Fruit fly (Drosophila melanogaster) whole organism, embryonic: Measurements from ENCODE around the gene CG6652.
A peak's percentile ranks its signal among the peaks of the same experiment; 100 is the strongest.

Experiments used
- CG11085 ChIP-seq: fragments of 200-800 bp; sonication (Bioruptor generic); IDR thresholded peaks from 2 replicates; pipeline ENCODE4 v1.3.6; 2022; ENCODE audit warnings: missing biosample characterization, missing genetic modification characterization
- CG11247 ChIP-seq: fragments of 200-800 bp; sonication (Bioruptor generic); IDR thresholded peaks from 2 replicates; pipeline ENCODE4 v1.3.6; 2022; ENCODE audit warnings: missing biosample characterization, missing genetic modification characterization
- CG12744 ChIP-seq: fragments of 200-800 bp; sonication (Bioruptor generic); optimal IDR thresholded peaks from 2 replicates; lab custom pipeline; 2016; ENCODE audit warnings: missing biosample characterization, missing genetic modification characterization
- CG13894 ChIP-seq: fragments of 200-800 bp; sonication (Bioruptor generic); optimal IDR thresholded peaks from 3 replicates; lab custom pipeline; 2018; ENCODE audit warnings: missing biosample characterization, mild to moderate bottlenecking, missing genetic modification characterization, moderate library complexity
- CG17361 ChIP-seq: fragments of 200-800 bp; sonication (Bioruptor generic); IDR thresholded peaks from 3 replicates; pipeline ENCODE4 v1.3.6; 2022; ENCODE audit warnings: missing biosample characterization, missing genetic modification characterization
- CG17568 ChIP-seq: fragments of 200-800 bp; sonication (Bioruptor generic); optimal IDR thresholded peaks from 2 replicates; lab custom pipeline; 2018; ENCODE audit warnings: missing biosample characterization, mild to moderate bottlenecking, missing genetic modification characterization, moderate library complexity
- CG18599 ChIP-seq: fragments of 200-800 bp; sonication (Bioruptor generic); optimal IDR thresholded peaks from 3 replicates; lab custom pipeline; 2017; ENCODE audit warnings: missing biosample characterization, missing genetic modification characterization, mild to moderate bottlenecking, moderate library complexity, missing genetic modification reagents
- CG2678 ChIP-seq: fragments of 200-800 bp; sonication (Bioruptor generic); optimal IDR thresholded peaks from 3 replicates; lab custom pipeline; 2019; ENCODE audit warnings: missing biosample characterization, mild to moderate bottlenecking, missing genetic modification characterization, moderate library complexity
- CG2875 ChIP-seq: fragments of 200-800 bp; sonication (Bioruptor generic); optimal IDR thresholded peaks from 2 replicates; lab custom pipeline; 2017; ENCODE audit warnings: missing biosample characterization, mild to moderate bottlenecking, missing genetic modification characterization, missing genetic modification reagents
- CG30431 ChIP-seq: fragments of 200-800 bp; sonication (Bioruptor generic); optimal IDR thresholded peaks from 2 replicates; lab custom pipeline; 2017; ENCODE audit warnings: missing biosample characterization, missing genetic modification characterization
- CG6683 ChIP-seq: fragments of 200-800 bp; sonication (Bioruptor generic); optimal IDR thresholded peaks from 2 replicates; lab custom pipeline; 2017; ENCODE audit warnings: missing biosample characterization, mild to moderate bottlenecking, missing genetic modification characterization, missing genetic modification reagents
- CG6765 ChIP-seq: fragments of 200-800 bp; sonication (Bioruptor generic); optimal IDR thresholded peaks from 3 replicates; lab custom pipeline; 2017; ENCODE audit warnings: missing biosample characterization, mild to moderate bottlenecking, missing genetic modification characterization
- CG8765 ChIP-seq: fragments of 200-800 bp; sonication (Bioruptor generic); IDR thresholded peaks from 2 replicates; pipeline ENCODE4 v1.3.6; 2022; ENCODE audit warnings: missing biosample characterization, missing genetic modification characterization
- Dbx ChIP-seq: fragments of 200-800 bp; sonication (Bioruptor generic); IDR thresholded peaks from 3 replicates; pipeline ENCODE4 v1.3.6; 2022; ENCODE audit warnings: missing biosample characterization, missing genetic modification characterization
- Ets97D ChIP-seq: fragments of 200-800 bp; sonication (Bioruptor generic); optimal IDR thresholded peaks from 3 replicates; lab custom pipeline; 2016; ENCODE audit warnings: missing biosample characterization, missing genetic modification characterization
- GATAe ChIP-seq: fragments of 200-800 bp; sonication (Bioruptor generic); conservative IDR thresholded peaks from 2 replicates; pipeline ENCODE4 v1.3.6; 2022; ENCODE audit warnings: missing biosample characterization, missing genetic modification characterization
- H15 ChIP-seq: fragments of 200-800 bp; sonication (Bioruptor generic); IDR thresholded peaks from 3 replicates; pipeline ENCODE4 v1.3.6; 2022; ENCODE audit warnings: missing biosample characterization, missing genetic modification characterization
- Hr51 ChIP-seq, 2 experiments: fragments of 200-800 bp; sonication (Bioruptor generic); optimal IDR thresholded peaks; 2 replicates in 1 of 2; 3 replicates in 1 of 2; lab custom pipeline; 2016 to 2018; ENCODE audit warnings: missing biosample characterization in 2 of 2, missing genetic modification characterization in 2 of 2, mild to moderate bottlenecking in 1 of 2, moderate library complexity in 1 of 2
- Max ChIP-seq: fragments of 200-800 bp; sonication (Bioruptor generic); optimal IDR thresholded peaks from 2 replicates; lab custom pipeline; 2016; ENCODE audit warnings: missing biosample characterization, mild to moderate bottlenecking, missing genetic modification characterization
- Nf-YB ChIP-seq: fragments of 200-800 bp; sonication (Bioruptor generic); optimal IDR thresholded peaks from 3 replicates; lab custom pipeline; 2019; ENCODE audit warnings: missing biosample characterization, mild to moderate bottlenecking, missing genetic modification characterization, moderate library complexity
- Oli ChIP-seq: fragments of 200-800 bp; sonication (Bioruptor generic); optimal IDR thresholded peaks from 2 replicates; lab custom pipeline; 2018; ENCODE audit warnings: missing biosample characterization, mild to moderate bottlenecking, missing genetic modification characterization, moderate library complexity
- Spps ChIP-seq: fragments of 200-800 bp; sonication (Bioruptor generic); optimal IDR thresholded peaks from 2 replicates; lab custom pipeline; 2018; ENCODE audit warnings: missing biosample characterization, mild to moderate bottlenecking, missing genetic modification characterization
- Sry-β ChIP-seq: fragments of 200-800 bp; sonication (Bioruptor generic); optimal IDR thresholded peaks from 2 replicates; lab custom pipeline; 2018; ENCODE audit warnings: missing biosample characterization, mild to moderate bottlenecking, missing genetic modification characterization, moderate library complexity
- Usf ChIP-seq: fragments of 200-800 bp; sonication (Bioruptor generic); optimal IDR thresholded peaks from 2 replicates; lab custom pipeline; 2017; ENCODE audit warnings: missing genotype, missing biosample characterization, missing genetic modification characterization
- bab2 ChIP-seq: fragments of 200-800 bp; sonication (Bioruptor generic); optimal IDR thresholded peaks from 2 replicates; lab custom pipeline; 2016; ENCODE audit warnings: missing biosample characterization, missing genetic modification characterization
- bbx ChIP-seq: fragments of 200-800 bp; sonication (Bioruptor generic); IDR thresholded peaks from 2 replicates; pipeline ENCODE4 v1.3.6; 2022; ENCODE audit warnings: missing biosample characterization, missing genetic modification characterization; ENCODE audit not compliant: partially characterized antibody
- br ChIP-seq: fragments of >200 bp; optimal IDR thresholded peaks from 2 replicates; lab custom pipeline; 2017
- bsh ChIP-seq, 2 experiments: fragments of 200-800 bp; sonication (Bioruptor generic); optimal IDR thresholded peaks; 2 replicates each; lab custom pipeline; 2017 to 2018; ENCODE audit warnings: mild to moderate bottlenecking in 2 of 2, missing biosample characterization in 2 of 2, missing genetic modification characterization in 2 of 2, moderate library complexity in 1 of 2
- chinmo ChIP-seq: fragments of 200-800 bp; sonication (Bioruptor generic); IDR thresholded peaks from 4 replicates; pipeline ENCODE4 v1.3.6; 2022; ENCODE audit warnings: missing biosample characterization, missing genetic modification characterization; ENCODE audit not compliant: partially characterized antibody
- ftz-f1 ChIP-seq: fragments of 200-800 bp; sonication (Bioruptor generic); optimal IDR thresholded peaks from 2 replicates; lab custom pipeline; 2016; ENCODE audit warnings: missing biosample characterization, missing genetic modification characterization
- fu2 ChIP-seq: fragments of 200-800 bp; sonication (Bioruptor generic); optimal IDR thresholded peaks from 2 replicates; lab custom pipeline; 2016; ENCODE audit warnings: missing biosample characterization, missing genetic modification characterization
- gcm ChIP-seq: fragments of 200-800 bp; sonication (Bioruptor generic); optimal IDR thresholded peaks from 2 replicates; lab custom pipeline; 2019; ENCODE audit warnings: missing biosample characterization, mild to moderate bottlenecking, missing genetic modification characterization, moderate library complexity
- gfzf ChIP-seq: fragments of 200-800 bp; sonication (Bioruptor generic); optimal IDR thresholded peaks from 2 replicates; lab custom pipeline; 2016; ENCODE audit warnings: missing biosample characterization, mild to moderate bottlenecking, missing genetic modification characterization, moderate library complexity
- grn ChIP-seq: fragments of 200-800 bp; sonication (Bioruptor generic); optimal IDR thresholded peaks from 3 replicates; lab custom pipeline; 2017; ENCODE audit warnings: missing biosample characterization, missing genetic modification characterization
- gro ChIP-seq: fragments of 200-800 bp; sonication (Bioruptor generic); optimal IDR thresholded peaks from 2 replicates; lab custom pipeline; 2016; ENCODE audit warnings: missing biosample characterization, missing genetic modification characterization
- ham ChIP-seq: fragments of 200-800 bp; sonication (Bioruptor generic); IDR thresholded peaks from 2 replicates; pipeline ENCODE4 v1.3.6; 2022; ENCODE audit warnings: missing biosample characterization, missing genetic modification characterization
- hb ChIP-seq: fragments of 200-800 bp; sonication (Bioruptor generic); IDR thresholded peaks from 3 replicates; pipeline ENCODE4 v1.3.6; 2022; ENCODE audit warnings: missing biosample characterization, missing genetic modification characterization; ENCODE audit not compliant: partially characterized antibody
- hbn ChIP-seq: fragments of 200-800 bp; sonication (Bioruptor generic); IDR thresholded peaks from 2 replicates; pipeline ENCODE4 v1.3.6; 2022; ENCODE audit warnings: missing biosample characterization, missing genetic modification characterization; ENCODE audit not compliant: partially characterized antibody
- jigr1 ChIP-seq: fragments of 200-800 bp; sonication (Bioruptor generic); IDR thresholded peaks from 3 replicates; pipeline ENCODE4 v1.3.6; 2022; ENCODE audit warnings: missing biosample characterization, missing genetic modification characterization
- kay ChIP-seq: fragments of 200-800 bp; sonication (Bioruptor generic); optimal IDR thresholded peaks from 2 replicates; lab custom pipeline; 2016; ENCODE audit warnings: missing biosample characterization, missing genetic modification characterization
- maf-S ChIP-seq: fragments of 200-800 bp; sonication (Bioruptor generic); optimal IDR thresholded peaks from 2 replicates; lab custom pipeline; 2016; ENCODE audit warnings: missing biosample characterization, missing genetic modification characterization
- nerfin-1 ChIP-seq: fragments of 200-800 bp; sonication (Bioruptor generic); optimal IDR thresholded peaks from 3 replicates; lab custom pipeline; 2019; ENCODE audit warnings: missing biosample characterization, mild to moderate bottlenecking, missing genetic modification characterization, moderate library complexity
- org-1 ChIP-seq: fragments of 200-800 bp; sonication (Bioruptor generic); optimal IDR thresholded peaks from 2 replicates; lab custom pipeline; 2017; ENCODE audit warnings: missing biosample characterization, missing genetic modification characterization
- ranshi ChIP-seq: fragments of 200-800 bp; sonication (Bioruptor generic); IDR thresholded peaks from 2 replicates; pipeline ENCODE4 v1.3.6; 2022; ENCODE audit warnings: missing biosample characterization, missing genetic modification characterization
- repo ChIP-seq: fragments of 200-800 bp; sonication (Bioruptor generic); optimal IDR thresholded peaks from 2 replicates; lab custom pipeline; 2016; ENCODE audit warnings: missing biosample characterization, missing genetic modification characterization
- sisA ChIP-seq: fragments of 200-800 bp; sonication (Bioruptor generic); IDR thresholded peaks from 2 replicates; pipeline ENCODE4 v1.3.6; 2022; ENCODE audit warnings: missing biosample characterization, missing genetic modification characterization
- slbo ChIP-seq: fragments of 200-800 bp; sonication (Bioruptor generic); IDR thresholded peaks from 2 replicates; pipeline ENCODE4 v1.3.6; 2022; ENCODE audit warnings: missing biosample characterization, missing genetic modification characterization
- tap ChIP-seq: fragments of 200-800 bp; optimal IDR thresholded peaks from 3 replicates; lab custom pipeline; 2019; ENCODE audit warnings: missing biosample characterization, mild to moderate bottlenecking, missing genetic modification characterization, moderate library complexity
- tin ChIP-seq: fragments of 200-800 bp; sonication (Bioruptor generic); optimal IDR thresholded peaks from 3 replicates; lab custom pipeline; 2016; ENCODE audit warnings: missing biosample characterization, missing genetic modification characterization
- tna ChIP-seq: fragments of 200-800 bp; sonication (Bioruptor generic); IDR thresholded peaks from 2 replicates; pipeline ENCODE4 v1.3.6; 2022; ENCODE audit warnings: missing biosample characterization, missing genetic modification characterization; ENCODE audit not compliant: partially characterized antibody
- zfh1 ChIP-seq: fragments of 200-800 bp; sonication (Bioruptor generic); IDR thresholded peaks from 3 replicates; pipeline ENCODE4 v1.3.6; 2022; ENCODE audit warnings: missing biosample characterization, missing genetic modification characterization

Gene CG6652

dm6 chr3L:16981114-16981648 is 41.5 kb downstream of the CG6652 start (continued):
- TF ChIP-seq nerfin-1 (no peak), Hr51 (GFP tag; optimal IDR thresholded peaks at IDR 0.05; lab: Kevin White, UChicago) (no peak), CG6683 (GFP tag; lab: Kevin White, UChicago) (no peak), tna (GFP tag; lab: Robert Waterston, UW) (no peak), CG2678 (tag; lab: Kevin White, UChicago) (peak; percentile 4), CG6765 (GFP tag; lab: Kevin White, UChicago) (no peak), CG11247 (no peak), CG13894 (tag; lab: Kevin White, UChicago) (no peak), CG8765 (GFP tag; lab: Robert Waterston, UW) (no peak), tap (tag; lab: Kevin White, UChicago) (no peak), ftz-f1 (peak; percentile 3), bbx (GFP tag; lab: Robert Waterston, UW) (no peak), Spps (tag; lab: Kevin White, UChicago) (no peak), gcm (GFP tag; lab: Kevin White, UChicago) (no peak), fu2 (GFP tag; lab: Kevin White, UChicago) (no peak), jigr1 (GFP tag; lab: Robert Waterston, UW) (no peak), grn (GFP tag; lab: Kevin White, UChicago) (peak; percentile 72), CG18599 (GFP tag; lab: Kevin White, UChicago) (peak; percentile 68), br (lab: Kevin White, UChicago) (no peak), hbn (no peak), CG11085 (peak; percentile 6; the same call in 1 of the 2 replicates), gfzf (GFP tag; lab: Kevin White, UChicago) (no peak), Sry-β (GFP tag; lab: Kevin White, UChicago) (no peak), slbo (GFP tag; lab: Robert Waterston, UW) (no peak), CG12744 (GFP tag; lab: Kevin White, UChicago) (no peak), Usf (no peak), zfh1 (GFP tag; lab: Robert Waterston, UW) (0 out of 3 replicates have a peak, but pooled peaks have one; percentile 15), maf-S (no peak), Ets97D (GFP tag; lab: Kevin White, UChicago) (no peak), gro (GFP tag; lab: Kevin White, UChicago) (no peak), Oli (tag; lab: Kevin White, UChicago) (no peak), H15 (GFP tag; lab: Robert Waterston, UW) (no peak), CG30431 (no peak), tin (GFP tag; lab: Kevin White, UChicago) (no peak), GATAe (GFP tag; lab: Robert Waterston, UW) (peak; percentile 99), CG2875 (no peak), hb (GFP tag; lab: Robert Waterston, UW) (no peak), bsh (GFP tag; optimal IDR thresholded peaks at IDR 0.05; lab: Kevin White, UChicago) (no peak), org-1 (no peak), bab2 (GFP tag; lab: Kevin White, UChicago) (no peak), CG17361 (GFP tag; lab: Robert Waterston, UW) (no peak), sisA (GFP tag; lab: Robert Waterston, UW) (no peak), chinmo (GFP tag; lab: Robert Waterston, UW) (0 out of 4 replicates have a peak, but pooled peaks have one; percentile 39), CG17568 (no peak), ham (GFP tag; lab: Robert Waterston, UW) (no peak), kay (GFP tag; lab: Kevin White, UChicago) (no peak), ranshi (no peak), Max (GFP tag; lab: Kevin White, UChicago) (no peak), repo (GFP tag; lab: Kevin White, UChicago) (no peak), Dbx (GFP tag; lab: Robert Waterston, UW) (peak; percentile 18; the same call in 1 of the 3 replicates), Nf-YB (GFP tag; lab: Kevin White, UChicago) (no peak)
